Worm (Caenorhabditis elegans): ENCODE measurements around the gene R10E4.6.
A peak's percentile ranks its signal among the peaks of the same experiment; 100 is the strongest.

ce11 chrIII:4335614-4336013, 42.4 kb downstream of the R10E4.6 start:
- TF ChIP-seq zag-1 (tag; optimal IDR thresholded peaks at IDR 0.05) = no peak
- no peak for TF ChIP-seq tbx-2 (tag; optimal IDR thresholded peaks at IDR 0.05)
- TF ChIP-seq ama-1 (optimal IDR thresholded peaks at IDR 0.05) = no peak
- peak in 1 of 2 experiments; percentile 25 for TF ChIP-seq ztf-11 (tag; optimal IDR thresholded peaks at IDR 0.05)
